Worm (Caenorhabditis elegans): ENCODE results near the gene tag-273.

- TF ChIP-seq B0310.2 (tag; optimal IDR thresholded peaks at IDR 0.05) (no peak), flt-1 (GFP tag; IDR thresholded peaks at IDR 0.05) (no peak), scrt-1 (GFP tag; IDR thresholded peaks at IDR 0.05) (no peak), ceh-36 (tag; optimal IDR thresholded peaks at IDR 0.05) (no peak), hmbx-1 (tag; optimal IDR thresholded peaks at IDR 0.05) (no peak), F13C5.2 (tag; optimal IDR thresholded peaks at IDR 0.05) (no peak), hnd-1 (tag; optimal IDR thresholded peaks at IDR 0.05) (no peak), tra-4 (tag; optimal IDR thresholded peaks at IDR 0.05) (no peak), ceh-13 (GFP tag; optimal IDR thresholded peaks at IDR 0.05) (no peak), ama-1 (optimal IDR thresholded peaks at IDR 0.05) (no peak), tbx-37 (GFP tag; conservative IDR thresholded peaks at IDR 0.05) (no peak), sea-1 (GFP tag; conservative IDR thresholded peaks at IDR 0.05) (no peak), tbx-11 (GFP tag; IDR thresholded peaks at IDR 0.05) (no peak)
Measured at ce11 chrIV:14445191-14445795, 59.7 kb downstream of the tag-273 start.
